Worm (Caenorhabditis elegans) whole organism, late embryonic: ENCODE measurements around the gene fbxb-52.
"Not testable (repeated sequence)": the region's sequence is repeated elsewhere in the genome, so short reads cannot be mapped to it uniquely, and the experiment has no call there.

ENCODE experiments used
- C08G9.2 ChIP-seq: sonication (generic microtip); optimal IDR thresholded peaks from 2 replicates; lab custom pipeline; 2016; ENCODE audit warnings: mild to moderate bottlenecking, missing genetic modification characterization, moderate library complexity, missing compliant biosample characterization
- K02D7.2 ChIP-seq: sonication (generic microtip); optimal IDR thresholded peaks from 2 replicates; lab custom pipeline; 2017; ENCODE audit warnings: mild to moderate bottlenecking, missing genetic modification characterization, missing compliant biosample characterization
- K09A11.1 ChIP-seq: sonication (generic microtip); optimal IDR thresholded peaks from 2 replicates; lab custom pipeline; 2017; ENCODE audit warnings: antibody characterized with exemption, mild to moderate bottlenecking, missing genetic modification characterization, missing compliant biosample characterization; ENCODE audit not compliant: insufficient read depth
- T23F11.4 ChIP-seq: fragments of 200-800 bp; sonication (Bioruptor generic); optimal IDR thresholded peaks from 2 replicates; lab custom pipeline; 2018; ENCODE audit warnings: mild to moderate bottlenecking, missing genetic modification characterization, missing compliant biosample characterization
- ceh-14 ChIP-seq: sonication (generic microtip); optimal IDR thresholded peaks from 2 replicates; lab custom pipeline; 2016; ENCODE audit warnings: missing genotype, missing genetic modification characterization, missing compliant biosample characterization
- ceh-18 ChIP-seq: sonication (generic microtip); optimal IDR thresholded peaks from 2 replicates; lab custom pipeline; 2016; ENCODE audit warnings: missing genetic modification characterization, missing compliant biosample characterization
- ceh-19 ChIP-seq: fragments of 200-800 bp; sonication (Bioruptor generic); optimal IDR thresholded peaks from 2 replicates; lab custom pipeline; 2018; ENCODE audit warnings: mild to moderate bottlenecking, missing genetic modification characterization, missing compliant biosample characterization
- ceh-22 ChIP-seq: sonication (generic microtip); optimal IDR thresholded peaks from 2 replicates; lab custom pipeline; 2017; ENCODE audit warnings: missing biosample characterization, missing genetic modification characterization
- ceh-24 ChIP-seq: sonication (generic microtip); optimal IDR thresholded peaks from 2 replicates; lab custom pipeline; 2016; ENCODE audit warnings: mild to moderate bottlenecking, missing genetic modification characterization, missing compliant biosample characterization
- ceh-30 ChIP-seq: fragments of 150-350 bp; optimal IDR thresholded peaks from 2 replicates; lab custom pipeline; 2014; ENCODE audit warnings: missing biosample characterization, missing genetic modification characterization
- ceh-31 ChIP-seq: sonication (generic microtip); optimal IDR thresholded peaks from 2 replicates; lab custom pipeline; 2016; ENCODE audit warnings: missing genetic modification characterization, missing compliant biosample characterization
- ceh-48 ChIP-seq: sonication (generic microtip); optimal IDR thresholded peaks from 2 replicates; lab custom pipeline; 2016; ENCODE audit warnings: missing genetic modification characterization, inconsistent platforms, missing compliant biosample characterization
- ceh-6 ChIP-seq: fragments of 200-800 bp; sonication (Bioruptor generic); optimal IDR thresholded peaks from 2 replicates; lab custom pipeline; 2018; ENCODE audit warnings: mild to moderate bottlenecking, missing genetic modification characterization, missing compliant biosample characterization
- dmd-4 ChIP-seq: sonication (generic microtip); optimal IDR thresholded peaks from 2 replicates; lab custom pipeline; 2016; ENCODE audit warnings: borderline replicate concordance, missing genetic modification characterization, missing compliant biosample characterization
- dve-1 ChIP-seq: sonication (generic microtip); optimal IDR thresholded peaks from 2 replicates; lab custom pipeline; 2017; ENCODE audit warnings: antibody characterized with exemption, mild to moderate bottlenecking, missing genetic modification characterization, missing compliant biosample characterization
- elt-4 ChIP-seq: sonication (generic microtip); optimal IDR thresholded peaks from 2 replicates; lab custom pipeline; 2016; ENCODE audit warnings: missing genetic modification characterization, missing compliant biosample characterization
- fax-1 ChIP-seq: sonication (generic microtip); optimal IDR thresholded peaks from 2 replicates; lab custom pipeline; 2016; ENCODE audit warnings: missing genotype, missing genetic modification characterization, missing compliant biosample characterization
- hlh-13 ChIP-seq: fragments of 200-800 bp; sonication (Bioruptor generic); optimal IDR thresholded peaks from 2 replicates; lab custom pipeline; 2018; ENCODE audit warnings: mild to moderate bottlenecking, missing genetic modification characterization, missing compliant biosample characterization
- hlh-15 ChIP-seq: sonication (generic microtip); optimal IDR thresholded peaks from 2 replicates; lab custom pipeline; 2016; ENCODE audit warnings: missing genetic modification characterization, missing compliant biosample characterization
- hlh-30 ChIP-seq: sonication (generic microtip); optimal IDR thresholded peaks from 2 replicates; lab custom pipeline; 2017; ENCODE audit warnings: antibody characterized with exemption, missing genetic modification characterization, missing compliant biosample characterization; ENCODE audit not compliant: insufficient read depth
- hlh-6 ChIP-seq: sonication (generic microtip); optimal IDR thresholded peaks from 2 replicates; lab custom pipeline; 2016; ENCODE audit warnings: missing genotype, missing genetic modification characterization, missing compliant biosample characterization
- lim-6 ChIP-seq: sonication (generic microtip); optimal IDR thresholded peaks from 2 replicates; lab custom pipeline; 2016; ENCODE audit warnings: missing genetic modification characterization, missing compliant biosample characterization
- mec-3 ChIP-seq: sonication (generic microtip); optimal IDR thresholded peaks from 2 replicates; lab custom pipeline; 2016; ENCODE audit warnings: borderline replicate concordance, missing genetic modification characterization, missing compliant biosample characterization
- nfya-1 ChIP-seq: sonication (generic microtip); optimal IDR thresholded peaks from 2 replicates; lab custom pipeline; 2017; ENCODE audit warnings: missing genetic modification characterization, mild to moderate bottlenecking, missing compliant biosample characterization, antibody characterized with exemption, moderate library complexity
- nhr-232 ChIP-seq: sonication (generic microtip); optimal IDR thresholded peaks from 2 replicates; lab custom pipeline; 2016; ENCODE audit warnings: missing genetic modification characterization, missing compliant biosample characterization
- pag-3 ChIP-seq: sonication (generic microtip); optimal IDR thresholded peaks from 2 replicates; lab custom pipeline; 2016; ENCODE audit warnings: missing compliant biosample characterization, missing genetic modification characterization, borderline replicate concordance
- pat-9 ChIP-seq: fragments of 200-800 bp; sonication (Bioruptor generic); optimal IDR thresholded peaks from 2 replicates; lab custom pipeline; 2018; ENCODE audit warnings: mild to moderate bottlenecking, missing genetic modification characterization, moderate library complexity, missing compliant biosample characterization
- pha-2 ChIP-seq: sonication (generic microtip); optimal IDR thresholded peaks from 2 replicates; lab custom pipeline; 2017; ENCODE audit warnings: mild to moderate bottlenecking, missing genetic modification characterization, missing compliant biosample characterization
- pha-4 ChIP-seq: fragments of 150-350 bp; optimal IDR thresholded peaks from 2 replicates; lab custom pipeline; 2018; ENCODE audit warnings: missing biosample characterization, missing genetic modification reagents, missing genetic modification characterization
- pqm-1 ChIP-seq: sonication (generic microtip); optimal IDR thresholded peaks from 2 replicates; lab custom pipeline; 2016; ENCODE audit warnings: missing genetic modification characterization, missing compliant biosample characterization
- rnt-1 ChIP-seq: sonication (generic microtip); optimal IDR thresholded peaks from 2 replicates; lab custom pipeline; 2016; ENCODE audit warnings: missing genetic modification characterization, missing compliant biosample characterization
- syd-9 ChIP-seq: sonication (generic microtip); optimal IDR thresholded peaks from 2 replicates; lab custom pipeline; 2016; ENCODE audit warnings: mild to moderate bottlenecking, missing genetic modification characterization, moderate library complexity, missing compliant biosample characterization
- tbx-2 ChIP-seq: sonication (generic microtip); optimal IDR thresholded peaks from 2 replicates; lab custom pipeline; 2016; ENCODE audit warnings: missing genetic modification characterization, missing compliant biosample characterization
- tbx-7 ChIP-seq: sonication (generic microtip); optimal IDR thresholded peaks from 2 replicates; lab custom pipeline; 2016; ENCODE audit warnings: missing genotype, missing genetic modification characterization, missing compliant biosample characterization
- unc-3 ChIP-seq, 2 experiments: fragments of 200-800 bp in 1 of 2; sonication (Bioruptor generic) in 1 of 2; sonication (generic microtip) in 1 of 2; conservative IDR thresholded peaks in 1 of 2; optimal IDR thresholded peaks in 1 of 2; 2 replicates each; pipeline versions ENCODE4 v1.3.6 to Lab custom; 2016 to 2022; ENCODE audit warnings: missing compliant biosample characterization in 2 of 2, missing genetic modification characterization in 2 of 2, missing genetic modification reagents in 1 of 2
- unc-42 ChIP-seq: sonication (generic microtip); optimal IDR thresholded peaks from 2 replicates; lab custom pipeline; 2016; ENCODE audit warnings: missing genotype, missing genetic modification characterization, missing compliant biosample characterization
- unc-86 ChIP-seq: sonication (generic microtip); optimal IDR thresholded peaks from 2 replicates; lab custom pipeline; 2016; ENCODE audit warnings: missing genetic modification characterization, missing compliant biosample characterization
- zip-5 ChIP-seq: sonication (generic microtip); optimal IDR thresholded peaks from 2 replicates; lab custom pipeline; 2016; ENCODE audit warnings: missing genetic modification characterization, missing compliant biosample characterization

The fbxb-52 gene

ce11 chrII:1543182-1543581, 7.2 kb downstream of the fbxb-52 start, which contains the start of gene K05F6.4:
K05F6.4 (plus strand) TSS chrII:1543482.
- TF ChIP-seq ceh-31 (tag; lab: Kevin White, UChicago); pha-2 (tag; lab: Kevin White, UChicago); hlh-30: not testable (repeated sequence)

ce11 chrII:1540628-1541027, 9.8 kb downstream of the fbxb-52 start, which contains the start of gene poml-4:
poml-4 (plus strand) TSS chrII:1540928.
- TF ChIP-seq tbx-2 (tag; lab: Kevin White, UChicago); nfya-1 (tag; lab: Kevin White, UChicago); ceh-19 (GFP tag; lab: Kevin White, UChicago): not testable (repeated sequence)

- TF ChIP-seq lim-6 (tag; lab: Kevin White, UChicago) (no peak), unc-86 (no peak), dve-1 (tag; lab: Kevin White, UChicago) (no peak), elt-4 (tag; lab: Kevin White, UChicago) (no peak), ceh-18 (tag; lab: Kevin White, UChicago) (no peak), pat-9 (tag; lab: Kevin White, UChicago) (no peak), rnt-1 (no peak), ceh-48 (tag; lab: Kevin White, UChicago) (no peak), ceh-31 (tag; lab: Kevin White, UChicago) (no peak), hlh-13 (no peak), K09A11.1 (tag; lab: Kevin White, UChicago) (no peak), zip-5 (tag; lab: Kevin White, UChicago) (no peak), unc-42 (tag; lab: Kevin White, UChicago) (no peak), pha-2 (tag; lab: Kevin White, UChicago) (no peak), hlh-15 (tag; lab: Kevin White, UChicago) (no peak), C08G9.2 (tag; lab: Kevin White, UChicago) (no peak), mec-3 (tag; lab: Kevin White, UChicago) (no peak), pqm-1 (no peak), pha-4 (tag; lab: Kevin White, UChicago) (no peak), pag-3 (no peak)
Measured at ce11 chrII:1538589-1538988, 11.8 kb downstream of the fbxb-52 start, which contains the start of gene fbxb-44. fbxb-44 (plus strand) TSS chrII:1538889.

- TF ChIP-seq ceh-30 (tag; lab: Kevin White, UChicago) (no peak), rnt-1 (no peak), unc-3 (GFP tag; conservative IDR thresholded peaks at IDR 0.05; lab: Robert Waterston, UW) (no peak), unc-3 (tag; optimal IDR thresholded peaks at IDR 0.05; lab: Kevin White, UChicago) (no peak), hlh-13 (no peak), dve-1 (tag; lab: Kevin White, UChicago) (no peak), tbx-7 (tag; lab: Kevin White, UChicago) (no peak), mec-3 (tag; lab: Kevin White, UChicago) (no peak), hlh-30 (no peak), ceh-24 (no peak), pat-9 (tag; lab: Kevin White, UChicago) (no peak), T23F11.4 (GFP tag; lab: Kevin White, UChicago) (no peak), ceh-14 (no peak), hlh-6 (tag; lab: Kevin White, UChicago) (no peak), pqm-1 (no peak), dmd-4 (tag; lab: Kevin White, UChicago) (no peak), pha-4 (tag; lab: Kevin White, UChicago) (no peak)
Measured at ce11 chrII:1537321-1537720, 13.1 kb downstream of the fbxb-52 start, which contains the start of gene fbxb-42. fbxb-42 (plus strand) TSS chrII:1537621.

- no peak for TF ChIP-seq syd-9 (tag; lab: Kevin White, UChicago)
- no peak for TF ChIP-seq ceh-6 (GFP tag; lab: Kevin White, UChicago)
- TF ChIP-seq ceh-30 (tag; lab: Kevin White, UChicago) = no peak
- no peak for TF ChIP-seq nhr-232 (tag; lab: Kevin White, UChicago)
- no peak for TF ChIP-seq fax-1 (tag; lab: Kevin White, UChicago)
- no peak for TF ChIP-seq K02D7.2 (tag; lab: Kevin White, UChicago)
- no peak for TF ChIP-seq pha-2 (tag; lab: Kevin White, UChicago)
- TF ChIP-seq K09A11.1 (tag; lab: Kevin White, UChicago) = no peak
- no peak for TF ChIP-seq ceh-22 (tag; lab: Kevin White, UChicago)
- no peak for TF ChIP-seq mec-3 (tag; lab: Kevin White, UChicago)
- no peak for TF ChIP-seq C08G9.2 (tag; lab: Kevin White, UChicago)
Measured at ce11 chrII:1535931-1536330, 14.5 kb downstream of the fbxb-52 start, which contains the start of gene fbxb-43. fbxb-43 (plus strand) TSS chrII:1536231.
